Fruit fly (Drosophila melanogaster): Measurements from ENCODE around the gene eIF4EHP.
A peak's percentile ranks its signal among the peaks of the same experiment; 100 is the strongest.

The eIF4EHP gene

DNA sequence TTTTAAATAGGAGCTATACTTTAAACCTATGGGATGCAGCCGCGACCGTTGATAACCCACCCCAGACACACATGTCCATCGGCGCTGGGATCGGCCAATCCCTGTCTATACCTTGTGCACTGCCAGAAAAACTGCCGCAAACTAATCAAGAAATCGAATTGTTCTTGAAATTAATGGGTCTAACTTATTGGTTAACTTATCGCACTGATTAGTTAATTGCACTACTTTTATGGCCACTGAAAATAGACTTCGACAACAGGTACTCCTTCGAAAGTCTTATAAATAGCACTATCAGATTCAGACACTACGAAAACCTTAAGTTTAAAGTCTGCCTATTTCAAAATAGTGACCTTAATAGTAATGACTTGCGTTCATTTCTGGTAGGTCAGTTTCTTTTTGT lies 7.4 kb upstream of the eIF4EHP start, which contains the start of gene CG13607:
Gene CG13607 (minus strand): TSS at position 143 of the 400 bp plus-strand sequence.
- no peak for TF ChIP-seq CG9948 (tag; optimal IDR thresholded peaks at IDR 0.05)
- no peak for TF ChIP-seq fd96Ca (GFP tag; IDR thresholded peaks at IDR 0.05)
- TF ChIP-seq CG14655 (GFP tag; optimal IDR thresholded peaks at IDR 0.05), result peak; percentile 12
- TF ChIP-seq CG15710 (tag; optimal IDR thresholded peaks at IDR 0.05), result no peak
- no peak for TF ChIP-seq Snoo (tag; optimal IDR thresholded peaks at IDR 0.05)
- no peak for TF ChIP-seq Pif1A (GFP tag; optimal IDR thresholded peaks at IDR 0.05)

DNA sequence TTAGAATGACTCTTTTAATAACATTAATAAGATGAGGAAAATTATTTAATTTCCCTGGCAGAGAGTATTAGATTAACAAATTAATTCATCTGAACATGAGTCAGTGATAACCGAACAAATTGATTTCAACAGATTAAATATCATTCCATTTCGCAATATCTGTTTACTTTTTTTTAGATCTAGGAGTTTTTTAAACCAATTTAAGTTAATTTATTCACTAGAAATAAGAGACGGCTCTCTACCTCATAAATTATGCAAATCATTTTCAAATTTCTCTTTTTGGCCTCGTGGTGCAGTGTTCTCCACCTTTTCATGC lies 4.3 kb upstream of the eIF4EHP start, which contains the start of gene Root:
Gene Root (plus strand): TSS at position 217 of the 316 bp plus-strand sequence.
- TF ChIP-seq CG10348 (GFP tag; IDR thresholded peaks at IDR 0.05) (no peak), CG9948 (tag; optimal IDR thresholded peaks at IDR 0.05) (no peak), rn (GFP tag; IDR thresholded peaks at IDR 0.05) (no peak)

DNA sequence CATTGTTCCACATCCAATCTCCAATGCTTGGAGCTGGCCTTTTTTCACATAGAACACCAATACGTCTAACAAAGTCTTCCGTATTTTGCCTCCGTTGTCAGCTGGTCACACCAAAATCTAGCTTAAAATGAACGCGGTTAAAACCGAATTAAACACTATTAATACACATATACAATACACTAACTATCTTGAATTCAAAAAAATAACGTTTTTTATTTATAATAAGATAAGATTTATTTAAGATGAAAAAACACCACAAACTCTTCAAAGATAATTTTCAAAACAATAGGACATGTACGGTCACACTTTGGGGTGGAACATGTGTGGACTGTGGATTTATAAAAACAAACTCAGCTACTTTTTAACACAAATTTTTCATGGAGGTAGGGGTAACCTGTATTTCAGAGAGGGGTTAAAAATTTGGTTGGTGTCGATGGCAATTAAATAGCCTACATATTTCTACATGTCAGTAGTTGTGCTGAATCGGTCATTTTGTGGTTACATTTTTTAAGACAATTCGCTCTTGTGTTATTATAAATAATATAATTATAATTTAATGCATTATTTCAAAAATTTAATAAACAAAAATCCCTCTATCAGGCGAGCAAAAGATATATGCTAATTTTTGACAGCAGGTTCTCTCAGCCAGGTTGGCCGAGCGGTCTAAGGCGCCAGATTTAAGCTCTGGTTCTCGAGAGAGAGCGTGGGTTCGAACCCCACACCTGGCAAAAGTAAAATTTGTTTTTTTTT lies 3.7 kb upstream of the eIF4EHP start, which contains the start of gene CG13605:
Gene CG13605 (minus strand): TSS at position 70 of the 750 bp plus-strand sequence.
- peak; percentile 61 for TF ChIP-seq CG14655 (GFP tag; optimal IDR thresholded peaks at IDR 0.05)
- peak; percentile 77 for TF ChIP-seq CG32121 (GFP tag; IDR thresholded peaks at IDR 0.05)
- TF ChIP-seq CG10348 (GFP tag; IDR thresholded peaks at IDR 0.05), result no peak
- no peak for TF ChIP-seq rn (GFP tag; IDR thresholded peaks at IDR 0.05)
- TF ChIP-seq CG34367 (tag; optimal IDR thresholded peaks at IDR 0.05), result peak; percentile 25
- TF ChIP-seq gl (tag; optimal IDR thresholded peaks at IDR 0.05), result no peak
- TF ChIP-seq EcR (GFP tag; optimal IDR thresholded peaks at IDR 0.05), result no peak
- peak; percentile 24 for TF ChIP-seq CG9948 (tag; optimal IDR thresholded peaks at IDR 0.05)
- peak; percentile 51 for TF ChIP-seq CG8159 (tag; optimal IDR thresholded peaks at IDR 0.05)
- TF ChIP-seq CG17806 (tag; optimal IDR thresholded peaks at IDR 0.05), result peak; percentile 54
- TF ChIP-seq CG8301 (tag; optimal IDR thresholded peaks at IDR 0.05), result peak; percentile 51
- TF ChIP-seq D1 (tag; optimal IDR thresholded peaks at IDR 0.05), result no peak
- peak; percentile 69 for TF ChIP-seq Snoo (tag; optimal IDR thresholded peaks at IDR 0.05)
- TF ChIP-seq CG4496 (GFP tag; IDR thresholded peaks at IDR 0.05), result peak; percentile 86
- peak; percentile 82 for TF ChIP-seq Ets98B (GFP tag; IDR thresholded peaks at IDR 0.05)
- TF ChIP-seq CG12605 (GFP tag; IDR thresholded peaks at IDR 0.05), result peak; percentile 37; the same call in 1 of the 2 replicates
- TF ChIP-seq Pif1A (GFP tag; optimal IDR thresholded peaks at IDR 0.05), result peak; percentile 62
- TF ChIP-seq Pif1B (GFP tag; optimal IDR thresholded peaks at IDR 0.05), result peak; percentile 79
- TF ChIP-seq CG15710 (tag; optimal IDR thresholded peaks at IDR 0.05), result peak; percentile 39
- peak; percentile 66 for TF ChIP-seq fd96Ca (GFP tag; IDR thresholded peaks at IDR 0.05)
- TF ChIP-seq CG13204 (GFP tag; optimal IDR thresholded peaks at IDR 0.05), result no peak

DNA sequence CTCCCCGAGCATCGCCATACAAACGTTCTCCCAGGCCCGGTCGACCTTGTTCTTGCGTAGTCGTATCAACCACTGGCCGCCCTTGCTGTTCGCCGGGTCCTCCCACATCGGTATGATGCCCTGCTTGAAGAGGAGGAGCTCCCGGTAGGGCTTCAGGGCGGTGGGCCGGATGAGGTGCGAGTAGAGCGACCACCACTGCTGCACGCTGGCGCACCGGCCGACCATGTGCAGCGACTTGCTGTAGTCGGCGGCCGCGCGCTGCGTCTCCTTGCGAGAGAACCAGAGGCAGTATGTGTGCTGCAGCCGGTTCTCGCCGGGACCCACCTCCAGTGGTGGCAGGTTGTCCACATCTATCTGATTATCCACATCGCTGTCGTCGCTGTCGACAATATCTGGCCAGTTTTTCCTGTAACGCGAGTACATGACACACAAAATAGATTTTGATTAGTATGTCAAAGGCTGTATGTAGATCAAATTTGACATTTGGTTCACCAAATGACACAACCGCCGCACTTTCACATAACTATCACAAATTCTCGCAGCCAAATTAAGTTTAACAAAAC lies 1.8 kb downstream of the eIF4EHP start, which contains the start of gene CG10694:
Gene CG10694 (plus strand): TSS at position 513 of the 563 bp plus-strand sequence.
- TF ChIP-seq CG12605 (GFP tag; IDR thresholded peaks at IDR 0.05) (no peak), CG15710 (tag; optimal IDR thresholded peaks at IDR 0.05) (no peak)

DNA sequence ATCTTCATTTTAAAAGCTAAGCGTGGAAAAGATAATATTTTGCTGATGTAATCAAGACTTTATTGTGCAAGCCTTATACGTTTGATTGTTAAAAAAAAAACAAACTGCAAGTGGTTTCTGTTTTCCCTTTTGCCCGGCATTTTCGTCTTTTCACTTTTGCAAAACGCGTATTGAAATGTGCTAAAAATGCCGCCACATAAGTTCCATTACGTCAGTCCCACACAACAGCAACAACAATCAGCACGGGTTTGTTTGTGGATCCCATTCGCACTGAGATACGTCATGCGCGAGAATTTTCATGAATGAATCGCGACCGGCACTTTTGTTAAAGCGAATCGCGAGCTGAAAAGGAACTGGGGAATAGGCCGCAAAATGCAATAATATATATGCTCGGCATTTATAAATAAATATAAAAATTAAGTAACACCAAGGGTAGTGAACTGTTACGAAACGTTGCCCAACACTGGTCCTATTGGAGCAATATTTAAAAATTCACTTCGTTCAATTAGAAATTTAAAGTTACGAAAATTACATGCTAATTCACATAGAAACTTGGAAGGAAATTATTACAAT lies 2.6 kb downstream of the eIF4EHP start:
- TF ChIP-seq CG10348 (GFP tag; IDR thresholded peaks at IDR 0.05) (no peak), CG4496 (GFP tag; IDR thresholded peaks at IDR 0.05) (no peak), CG8301 (tag; optimal IDR thresholded peaks at IDR 0.05) (peak; percentile 46), CG14655 (GFP tag; optimal IDR thresholded peaks at IDR 0.05) (peak; percentile 17), CG9948 (tag; optimal IDR thresholded peaks at IDR 0.05) (no peak), CG34367 (tag; optimal IDR thresholded peaks at IDR 0.05) (peak; percentile 5), Pif1A (GFP tag; optimal IDR thresholded peaks at IDR 0.05) (peak; percentile 79), CG13204 (GFP tag; optimal IDR thresholded peaks at IDR 0.05) (no peak), CG8159 (tag; optimal IDR thresholded peaks at IDR 0.05) (peak; percentile 10), Snoo (tag; optimal IDR thresholded peaks at IDR 0.05) (peak; percentile 47), Pif1B (GFP tag; optimal IDR thresholded peaks at IDR 0.05) (peak; percentile 82), CG32121 (GFP tag; IDR thresholded peaks at IDR 0.05) (no peak), EcR (GFP tag; optimal IDR thresholded peaks at IDR 0.05) (peak; percentile 94), CG15710 (tag; optimal IDR thresholded peaks at IDR 0.05) (peak; percentile 1), CG17806 (tag; optimal IDR thresholded peaks at IDR 0.05) (peak; percentile 41)

DNA sequence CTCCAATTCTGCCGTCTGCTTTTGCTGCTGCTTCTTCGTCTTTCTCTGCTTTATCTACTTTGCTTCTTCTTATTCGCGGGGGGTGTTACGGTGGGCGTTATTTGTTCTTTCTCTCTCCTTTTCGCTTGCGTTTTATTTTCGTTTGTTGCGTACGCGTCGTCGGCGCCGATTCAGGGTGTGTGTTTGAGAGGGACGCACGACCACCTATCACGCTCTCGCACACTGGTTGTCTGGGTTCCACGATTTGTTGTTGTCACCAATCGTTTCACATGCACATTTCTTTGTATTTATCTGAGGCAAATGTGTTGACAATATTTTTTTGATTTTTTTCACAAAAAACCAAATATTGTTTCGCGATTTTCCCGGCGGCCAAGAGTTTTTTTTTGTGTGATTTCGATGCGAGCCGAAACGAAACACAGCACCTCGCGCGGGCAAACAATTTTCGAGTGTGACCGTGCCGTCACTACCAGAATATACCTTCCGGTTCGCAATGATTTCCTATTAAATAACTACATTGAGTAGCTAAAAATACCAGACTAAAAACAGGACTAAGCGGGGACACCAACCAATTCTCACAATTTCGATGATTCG lies 3.4 kb downstream of the eIF4EHP start, which contains the start of gene Syx1A:
Gene Syx1A (minus strand): TSS at position 452 of the 591 bp plus-strand sequence.
- TF ChIP-seq Ets98B (GFP tag; IDR thresholded peaks at IDR 0.05), result no peak
- TF ChIP-seq Pif1A (GFP tag; optimal IDR thresholded peaks at IDR 0.05), result no peak
- no peak for TF ChIP-seq fd96Ca (GFP tag; IDR thresholded peaks at IDR 0.05)
- TF ChIP-seq CG10348 (GFP tag; IDR thresholded peaks at IDR 0.05), result no peak
- no peak for TF ChIP-seq CG9948 (tag; optimal IDR thresholded peaks at IDR 0.05)
- TF ChIP-seq CG12605 (GFP tag; IDR thresholded peaks at IDR 0.05), result no peak
- TF ChIP-seq CG4496 (GFP tag; IDR thresholded peaks at IDR 0.05), result no peak
- peak; percentile 12 for TF ChIP-seq CG8159 (tag; optimal IDR thresholded peaks at IDR 0.05)
- TF ChIP-seq CG8301 (tag; optimal IDR thresholded peaks at IDR 0.05), result no peak
- peak; percentile 10 for TF ChIP-seq CG34367 (tag; optimal IDR thresholded peaks at IDR 0.05)
- TF ChIP-seq Snoo (tag; optimal IDR thresholded peaks at IDR 0.05), result peak; percentile 22
- no peak for TF ChIP-seq rn (GFP tag; IDR thresholded peaks at IDR 0.05)
- TF ChIP-seq CG15710 (tag; optimal IDR thresholded peaks at IDR 0.05), result no peak
- TF ChIP-seq EcR (GFP tag; optimal IDR thresholded peaks at IDR 0.05), result peak; percentile 15
- TF ChIP-seq CG17806 (tag; optimal IDR thresholded peaks at IDR 0.05), result no peak
- TF ChIP-seq CG14655 (GFP tag; optimal IDR thresholded peaks at IDR 0.05), result no peak
- TF ChIP-seq gl (tag; optimal IDR thresholded peaks at IDR 0.05), result no peak
- TF ChIP-seq CG13204 (GFP tag; optimal IDR thresholded peaks at IDR 0.05), result no peak
- peak; percentile 75 for TF ChIP-seq D1 (tag; optimal IDR thresholded peaks at IDR 0.05)
- no peak for TF ChIP-seq Pif1B (GFP tag; optimal IDR thresholded peaks at IDR 0.05)
- no peak for TF ChIP-seq CG32121 (GFP tag; IDR thresholded peaks at IDR 0.05)

Measured in whole organism, pupa.